Worm (Caenorhabditis elegans) whole organism, mixed stage, embryonic: ENCODE data around the gene K05F6.4.
A peak's percentile ranks its signal among the peaks of the same experiment; 100 is the strongest.

Source experiments
- M03D4.4 ChIP-seq: sonication (generic microtip); optimal IDR thresholded peaks from 2 replicates; lab custom pipeline; 2017; ENCODE audit warnings: mild to moderate bottlenecking, missing genetic modification characterization, missing compliant biosample characterization
- bed-3 ChIP-seq: fragments of 200-800 bp; sonication (Bioruptor generic); optimal IDR thresholded peaks from 3 replicates; lab custom pipeline; 2018; ENCODE audit warnings: mild to moderate bottlenecking, missing genetic modification characterization, moderate library complexity, missing compliant biosample characterization
- blmp-1 ChIP-seq: fragments of 150-350 bp; optimal IDR thresholded peaks from 2 replicates; lab custom pipeline; 2014; ENCODE audit warnings: missing biosample characterization, missing genetic modification characterization
- ceh-39 ChIP-seq: fragments of 150-350 bp; optimal IDR thresholded peaks from 2 replicates; lab custom pipeline; 2014; ENCODE audit warnings: missing biosample characterization, missing genetic modification characterization
- ceh-43 ChIP-seq: fragments of 200-800 bp; sonication (Bioruptor generic); optimal IDR thresholded peaks from 2 replicates; lab custom pipeline; 2018; ENCODE audit warnings: mild to moderate bottlenecking, missing genetic modification characterization, moderate library complexity, missing compliant biosample characterization
- ceh-83 ChIP-seq: fragments of 200-800 bp; sonication (Bioruptor generic); optimal IDR thresholded peaks from 2 replicates; lab custom pipeline; 2018; ENCODE audit warnings: mild to moderate bottlenecking, missing genetic modification characterization, missing compliant biosample characterization
- ces-1 ChIP-seq: fragments of 150-350 bp; optimal IDR thresholded peaks from 2 replicates; lab custom pipeline; 2014; ENCODE audit warnings: missing biosample characterization, missing genetic modification reagents, missing genetic modification characterization
- cnd-1 ChIP-seq: fragments of 200-800 bp; sonication (Bioruptor generic); optimal IDR thresholded peaks from 2 replicates; lab custom pipeline; 2018; ENCODE audit warnings: mild to moderate bottlenecking, missing genetic modification characterization, missing compliant biosample characterization
- drap-1 ChIP-seq: fragments of 200-800 bp; sonication (Bioruptor generic); optimal IDR thresholded peaks from 3 replicates; lab custom pipeline; 2018; ENCODE audit warnings: mild to moderate bottlenecking, missing genetic modification characterization, missing compliant biosample characterization
- elt-1 ChIP-seq: sonication (generic microtip); optimal IDR thresholded peaks from 2 replicates; lab custom pipeline; 2017; ENCODE audit warnings: missing genetic modification characterization, mild to moderate bottlenecking, missing compliant biosample characterization, antibody characterized with exemption, moderate library complexity, borderline replicate concordance; ENCODE audit not compliant: insufficient read depth
- elt-3 ChIP-seq: fragments of 150-350 bp; optimal IDR thresholded peaks from 2 replicates; lab custom pipeline; 2014; ENCODE audit warnings: missing biosample characterization, missing genetic modification characterization
- flh-1 ChIP-seq: fragments of 200-800 bp; sonication (Bioruptor generic); optimal IDR thresholded peaks from 2 replicates; lab custom pipeline; 2018; ENCODE audit warnings: mild to moderate bottlenecking, missing genetic modification characterization, moderate library complexity, missing compliant biosample characterization
- ham-2 ChIP-seq: fragments of 200-800 bp; sonication (Bioruptor generic); optimal IDR thresholded peaks from 2 replicates; lab custom pipeline; 2018; ENCODE audit warnings: mild to moderate bottlenecking, missing genetic modification characterization, missing compliant biosample characterization
- lin-13 ChIP-seq: fragments of 150-350 bp; optimal IDR thresholded peaks from 2 replicates; lab custom pipeline; 2014; ENCODE audit warnings: missing biosample characterization, missing genetic modification characterization
- lin-32 ChIP-seq: fragments of 200-800 bp; sonication (Bioruptor generic); optimal IDR thresholded peaks from 2 replicates; lab custom pipeline; 2018; ENCODE audit warnings: mild to moderate bottlenecking, missing genetic modification characterization, missing compliant biosample characterization
- lsy-2 ChIP-seq: fragments of 150-350 bp; optimal IDR thresholded peaks from 2 replicates; lab custom pipeline; 2014; ENCODE audit warnings: missing biosample characterization, missing genetic modification characterization
- mep-1 ChIP-seq: fragments of 150-350 bp; optimal IDR thresholded peaks from 2 replicates; lab custom pipeline; 2017; ENCODE audit warnings: missing biosample characterization, missing genetic modification reagents, missing genetic modification characterization, inconsistent platforms
- mls-2 ChIP-seq: sonication (generic microtip); optimal IDR thresholded peaks from 2 replicates; lab custom pipeline; 2016; ENCODE audit warnings: mild to moderate bottlenecking, missing genetic modification characterization, moderate library complexity, missing compliant biosample characterization
- nhr-12 ChIP-seq: fragments of 150-350 bp; optimal IDR thresholded peaks from 2 replicates; lab custom pipeline; 2014; ENCODE audit warnings: missing biosample characterization, missing genetic modification characterization
- nhr-2 ChIP-seq: fragments of 150-350 bp; optimal IDR thresholded peaks from 2 replicates; lab custom pipeline; 2014; ENCODE audit warnings: missing biosample characterization, missing genetic modification characterization
- nhr-237 ChIP-seq: fragments of 150-350 bp; optimal IDR thresholded peaks from 2 replicates; lab custom pipeline; 2014; ENCODE audit warnings: missing biosample characterization, missing genetic modification characterization
- nhr-28 ChIP-seq: fragments of 150-350 bp; optimal IDR thresholded peaks from 2 replicates; lab custom pipeline; 2014; ENCODE audit warnings: missing biosample characterization, missing genetic modification characterization
- nhr-76 ChIP-seq: sonication (generic microtip); optimal IDR thresholded peaks from 2 replicates; lab custom pipeline; 2017; ENCODE audit warnings: missing biosample characterization, missing genetic modification characterization
- pha-4 ChIP-seq: fragments of 150-350 bp; optimal IDR thresholded peaks from 2 replicates; lab custom pipeline; 2018; ENCODE audit warnings: missing biosample characterization, missing genetic modification reagents, missing genetic modification characterization
- sem-2 ChIP-seq: fragments of 200-800 bp; sonication (Bioruptor generic); optimal IDR thresholded peaks from 2 replicates; lab custom pipeline; 2018; ENCODE audit warnings: mild to moderate bottlenecking, missing genetic modification characterization, missing compliant biosample characterization
- snpc-4 ChIP-seq: fragments of 150-350 bp; optimal IDR thresholded peaks from 2 replicates; lab custom pipeline; 2014; ENCODE audit warnings: missing biosample characterization, missing genetic modification characterization
- sptf-1 ChIP-seq: sonication (generic microtip); optimal IDR thresholded peaks from 2 replicates; lab custom pipeline; 2017; ENCODE audit warnings: mild to moderate bottlenecking, missing genetic modification characterization, moderate library complexity, missing compliant biosample characterization
- tbx-8 ChIP-seq: fragments of 200-800 bp; sonication (Bioruptor generic); optimal IDR thresholded peaks from 2 replicates; lab custom pipeline; 2018; ENCODE audit warnings: mild to moderate bottlenecking, missing genetic modification characterization, moderate library complexity, missing compliant biosample characterization
- unc-120 ChIP-seq: sonication (generic microtip); optimal IDR thresholded peaks from 2 replicates; lab custom pipeline; 2017; ENCODE audit warnings: missing genetic modification characterization, missing compliant biosample characterization; ENCODE audit not compliant: poor library complexity, severe bottlenecking
- unc-39 ChIP-seq: fragments of 150-350 bp; optimal IDR thresholded peaks from 2 replicates; lab custom pipeline; 2014; ENCODE audit warnings: missing biosample characterization, missing genetic modification characterization
- unc-62 ChIP-seq: fragments of 150-350 bp; optimal IDR thresholded peaks from 2 replicates; lab custom pipeline; 2014; ENCODE audit warnings: missing biosample characterization, missing genetic modification reagents, missing genetic modification characterization
- zip-8 ChIP-seq: fragments of 150-350 bp; optimal IDR thresholded peaks from 2 replicates; lab custom pipeline; 2014; ENCODE audit warnings: missing biosample characterization, missing genetic modification characterization
- ztf-11 ChIP-seq: fragments of 150-350 bp; optimal IDR thresholded peaks from 2 replicates; lab custom pipeline; 2014; ENCODE audit warnings: missing biosample characterization, missing genetic modification characterization

K05F6.4 gene

ce11 chrII:1519867-1520266 is 23.4 kb upstream of the K05F6.4 start:
- TF ChIP-seq flh-1 (GFP tag; lab: Kevin White, UChicago) (no peak), zip-8 (no peak), ztf-11 (no peak), pha-4 (tag; lab: Kevin White, UChicago) (no peak), nhr-76 (tag; lab: Kevin White, UChicago) (no peak), nhr-28 (tag; lab: Kevin White, UChicago) (no peak), unc-39 (no peak), sem-2 (GFP tag; lab: Kevin White, UChicago) (peak; percentile 11), ces-1 (GFP tag; lab: Kevin White, UChicago) (peak; percentile 29), snpc-4 (tag; lab: Kevin White, UChicago) (no peak), ceh-83 (GFP tag; lab: Kevin White, UChicago) (peak; percentile 20), mls-2 (tag; lab: Kevin White, UChicago) (peak; percentile 28), elt-1 (tag; lab: Kevin White, UChicago) (no peak), sptf-1 (tag; lab: Kevin White, UChicago) (peak; percentile 54)
- TF ChIP-seq, all 35 proteins: peak for 5

ce11 chrII:1521956-1522355 is 21.3 kb upstream of the K05F6.4 start:
- TF ChIP-seq nhr-28 (tag; lab: Kevin White, UChicago) (no peak), ces-1 (GFP tag; lab: Kevin White, UChicago) (no peak), ceh-83 (GFP tag; lab: Kevin White, UChicago) (no peak), nhr-237 (tag; lab: Kevin White, UChicago) (no peak), ceh-43 (GFP tag; lab: Kevin White, UChicago) (no peak), bed-3 (no peak), lsy-2 (no peak), nhr-12 (tag; lab: Kevin White, UChicago) (no peak), unc-39 (no peak), blmp-1 (tag; lab: Kevin White, UChicago) (no peak), nhr-2 (tag; lab: Kevin White, UChicago) (no peak), nhr-76 (tag; lab: Kevin White, UChicago) (no peak), unc-120 (tag; lab: Kevin White, UChicago) (no peak), lin-32 (GFP tag; lab: Kevin White, UChicago) (no peak), sptf-1 (tag; lab: Kevin White, UChicago) (no peak), tbx-8 (GFP tag; lab: Kevin White, UChicago) (no peak), lin-13 (no peak), ceh-39 (no peak), zip-8 (no peak)

- TF ChIP-seq unc-39 (no peak), lin-13 (no peak), nhr-237 (tag; lab: Kevin White, UChicago) (no peak), mep-1 (tag; lab: Kevin White, UChicago) (no peak), ces-1 (GFP tag; lab: Kevin White, UChicago) (no peak), blmp-1 (tag; lab: Kevin White, UChicago) (no peak), sptf-1 (tag; lab: Kevin White, UChicago) (no peak), ham-2 (GFP tag; lab: Kevin White, UChicago) (no peak), lin-32 (GFP tag; lab: Kevin White, UChicago) (no peak), unc-62 (GFP tag; lab: Kevin White, UChicago) (no peak), nhr-28 (tag; lab: Kevin White, UChicago) (no peak), elt-1 (tag; lab: Kevin White, UChicago) (no peak), M03D4.4 (no peak), drap-1 (GFP tag; lab: Kevin White, UChicago) (no peak), zip-8 (no peak), ceh-43 (GFP tag; lab: Kevin White, UChicago) (no peak)
- TF ChIP-seq, all 35 proteins: peak for 0
Measured at ce11 chrII:1525498-1525897, 17.8 kb upstream of the K05F6.4 start, which contains the start of gene Y51H7BR.7. Y51H7BR.7 (minus strand) TSS chrII:1525598.

ce11 chrII:1529057-1529456 is 14.2 kb upstream of the K05F6.4 start, which contains the start of gene Y51H7BR.4:
Y51H7BR.4 (plus strand) TSS chrII:1529357.
- TF ChIP-seq lin-13 (no peak), nhr-237 (tag; lab: Kevin White, UChicago) (no peak), lsy-2 (no peak), unc-62 (GFP tag; lab: Kevin White, UChicago) (no peak), ceh-39 (no peak), zip-8 (no peak), drap-1 (GFP tag; lab: Kevin White, UChicago) (no peak), elt-3 (tag; lab: Kevin White, UChicago) (no peak), nhr-12 (tag; lab: Kevin White, UChicago) (no peak), unc-120 (tag; lab: Kevin White, UChicago) (no peak), cnd-1 (no peak), snpc-4 (tag; lab: Kevin White, UChicago) (no peak), ces-1 (GFP tag; lab: Kevin White, UChicago) (no peak), sem-2 (GFP tag; lab: Kevin White, UChicago) (no peak)
